Worm (Caenorhabditis elegans): Measurements from ENCODE around the gene syx-18.

DNA sequence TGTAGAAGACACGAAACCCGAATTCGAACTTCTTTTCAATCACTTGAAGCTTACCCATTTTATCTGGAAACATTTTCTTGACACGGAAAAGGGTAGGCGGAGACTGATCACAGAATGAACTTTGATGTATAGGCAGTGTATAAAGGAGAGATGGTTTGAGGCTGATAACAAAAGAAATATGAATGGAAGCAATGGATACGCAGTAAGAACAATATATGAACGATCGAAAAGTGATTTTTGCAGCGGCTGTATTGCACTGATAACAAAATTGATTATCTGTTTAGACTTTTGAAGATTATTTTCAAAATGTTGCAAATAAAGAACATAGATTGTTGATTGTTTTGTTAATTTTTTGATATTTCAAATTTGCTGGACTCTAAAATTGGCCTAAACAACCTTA, 10.5 kb upstream of the syx-18 start, which contains the start of gene pmp-5:
- no peak for TF ChIP-seq nhr-237 (tag; optimal IDR thresholded peaks at IDR 0.05)
- TF ChIP-seq unc-62 (GFP tag; optimal IDR thresholded peaks at IDR 0.05) = no peak
- TF ChIP-seq sem-2 (GFP tag; optimal IDR thresholded peaks at IDR 0.05) = no peak
- no peak for TF ChIP-seq snpc-4 (tag; optimal IDR thresholded peaks at IDR 0.05)
- TF ChIP-seq hlh-1 (tag; optimal IDR thresholded peaks at IDR 0.05) = no peak

Data from whole organism, mixed stage, embryonic.